ENCODE assay signal across 5 fruit fly cellular contexts in the genomic region with DNA sequence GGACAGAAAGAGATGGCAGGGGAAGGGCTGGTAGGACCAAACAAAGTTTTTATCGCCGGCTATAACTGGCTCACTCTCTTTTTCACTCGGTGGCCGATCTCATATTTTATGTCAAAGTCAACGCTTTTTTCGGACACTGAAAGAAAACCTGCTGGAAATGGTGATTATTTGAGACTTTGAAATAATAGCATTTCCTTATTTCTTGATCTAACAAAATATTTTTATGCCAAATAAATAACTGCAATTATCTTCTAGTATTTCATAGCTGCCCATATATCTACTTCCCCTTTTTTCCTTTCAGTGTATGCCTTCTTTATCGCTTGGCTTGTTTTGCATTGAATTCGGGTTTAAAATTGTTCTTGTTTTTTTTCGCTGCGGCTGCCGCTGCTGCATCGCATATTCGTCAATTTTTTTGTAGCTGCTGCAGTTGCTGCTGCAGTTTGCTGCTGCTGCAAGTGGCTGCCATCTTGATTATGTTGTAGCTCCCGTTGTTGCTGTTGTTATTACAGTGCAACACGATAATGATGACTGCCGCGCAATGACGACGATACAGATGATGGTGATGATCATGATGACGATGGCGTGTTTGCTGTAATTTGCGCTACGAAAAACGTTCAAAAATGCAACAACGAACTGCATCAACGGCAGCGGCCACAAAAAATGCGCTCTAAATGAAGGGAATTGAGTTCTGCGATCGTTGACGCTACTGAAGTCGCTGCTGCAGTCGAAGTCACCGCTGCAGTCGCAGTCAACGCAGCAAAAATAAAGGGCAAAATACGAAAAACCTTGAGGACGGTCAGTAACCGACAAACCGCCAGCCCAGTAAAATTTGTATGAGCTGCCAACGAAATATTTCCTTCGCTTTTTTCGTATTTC.
A peak's percentile ranks its signal among the peaks of the same experiment; 100 is the strongest.
TF ChIP-seq lines count a peak whose summit lies in the region.

No protein-coding gene starts in this region.

- TF ChIP-seq CTCF in whole organism, embryonic (GFP tag; optimal IDR thresholded peaks at IDR 0.05; lab: Kevin White, UChicago) = no peak

TF ChIP-seq in whole organism, adult, 20 proteins besides CTCF, POLR2A, EP300 and RAD21:
- TF ChIP-seq pad (GFP tag; optimal IDR thresholded peaks at IDR 0.05; lab: Kevin White, UChicago) = peak; percentile 54
- peak; percentile 72 for TF ChIP-seq CG14711 (tag; optimal IDR thresholded peaks at IDR 0.05; lab: Kevin White, UChicago)
- TF ChIP-seq tj (GFP tag; optimal IDR thresholded peaks at IDR 0.05; lab: Kevin White, UChicago) = peak; percentile 90
- peak; percentile 36 for TF ChIP-seq Hr96 (GFP tag; optimal IDR thresholded peaks at IDR 0.05; lab: Kevin White, UChicago)
- no peak for TF ChIP-seq Clk (GFP tag; optimal IDR thresholded peaks at IDR 0.05; lab: Kevin White, UChicago)
- TF ChIP-seq CG11617 (GFP tag; optimal IDR thresholded peaks at IDR 0.05; lab: Kevin White, UChicago) = peak; percentile 18
- TF ChIP-seq CG7101 (tag; optimal IDR thresholded peaks at IDR 0.05; lab: Kevin White, UChicago) = peak; percentile 59
- peak; percentile 41 for TF ChIP-seq CG1620 (GFP tag; optimal IDR thresholded peaks at IDR 0.05; lab: Kevin White, UChicago)
- no peak for TF ChIP-seq toe (GFP tag; optimal IDR thresholded peaks at IDR 0.05; lab: Kevin White, UChicago)
- no peak for TF ChIP-seq cic (GFP tag; optimal IDR thresholded peaks at IDR 0.05; lab: Kevin White, UChicago)
- TF ChIP-seq bab1 (GFP tag; optimal IDR thresholded peaks at IDR 0.05; lab: Kevin White, UChicago) = peak; percentile 85
- no peak for TF ChIP-seq CG7045 (GFP tag; optimal IDR thresholded peaks at IDR 0.05; lab: Kevin White, UChicago)
TF ChIP-seq in whole organism, adult: peak in this region for 8.

TF ChIP-seq in whole organism, embryonic, 481 proteins besides CTCF, POLR2A, EP300 and RAD21 (continues in another document):
- TF ChIP-seq hth (optimal IDR thresholded peaks at IDR 0.05; lab: Kevin White, UChicago) (no peak), CG31388 (GFP tag; optimal IDR thresholded peaks at IDR 0.05; lab: Kevin White, UChicago) (no peak), Dref (GFP tag; IDR thresholded peaks at IDR 0.05; lab: Robert Waterston, UW) (no peak), dm (GFP tag; optimal IDR thresholded peaks at IDR 0.05; lab: Kevin White, UChicago) (no peak), tx (GFP tag; optimal IDR thresholded peaks at IDR 0.05; lab: Kevin White, UChicago) (no peak), nmo (GFP tag; optimal IDR thresholded peaks at IDR 0.05; lab: Kevin White, UChicago) (peak; percentile 61), fd96Cb (tag; optimal IDR thresholded peaks at IDR 0.05; lab: Kevin White, UChicago) (peak; percentile 49), Poxn (GFP tag; IDR thresholded peaks at IDR 0.05; lab: Robert Waterston, UW) (no peak), zen2 (GFP tag; IDR thresholded peaks at IDR 0.05; lab: Robert Waterston, UW; ENCODE audit: partially characterized antibody) (no peak), CG4820 (GFP tag; optimal IDR thresholded peaks at IDR 0.05; lab: Kevin White, UChicago) (peak; percentile 32), CG2712 (tag; optimal IDR thresholded peaks at IDR 0.05; lab: Kevin White, UChicago) (peak; percentile 56), CG18599 (GFP tag; optimal IDR thresholded peaks at IDR 0.05; lab: Kevin White, UChicago) (no peak), CrebB (tag; optimal IDR thresholded peaks at IDR 0.05; lab: Kevin White, UChicago) (no peak), CG33213 (GFP tag; optimal IDR thresholded peaks at IDR 0.05; lab: Kevin White, UChicago) (no peak), h (optimal IDR thresholded peaks at IDR 0.05; lab: Kevin White, UChicago) (no peak), Atf-2 (GFP tag; optimal IDR thresholded peaks at IDR 0.05; lab: Kevin White, UChicago) (no peak), sna (GFP tag; IDR thresholded peaks at IDR 0.05; lab: Robert Waterston, UW; ENCODE audit: partially characterized antibody) (no peak), Mes4 (GFP tag; optimal IDR thresholded peaks at IDR 0.05; lab: Kevin White, UChicago) (no peak)

TF ChIP-seq in whole organism, prepupa, 60 proteins besides CTCF, POLR2A, EP300 and RAD21 (continues in another document):
- peak; percentile 95 for TF ChIP-seq CG6163 (GFP tag; IDR thresholded peaks at IDR 0.05; lab: Robert Waterston, UW)
- TF ChIP-seq pdm3 (GFP tag; optimal IDR thresholded peaks at IDR 0.05; lab: Kevin White, UChicago) = peak; percentile 93
- peak; percentile 88 for TF ChIP-seq Hr4 (GFP tag; optimal IDR thresholded peaks at IDR 0.05; lab: Kevin White, UChicago)
- TF ChIP-seq OdsH (GFP tag; optimal IDR thresholded peaks at IDR 0.05; lab: Kevin White, UChicago) = peak; percentile 93
- peak; percentile 91 for TF ChIP-seq CG11762 (GFP tag; optimal IDR thresholded peaks at IDR 0.05; lab: Kevin White, UChicago; ENCODE audit: insufficient read depth)
- TF ChIP-seq CG15336 (GFP tag; IDR thresholded peaks at IDR 0.05; lab: Robert Waterston, UW) = peak; percentile 83
- peak; percentile 56 for TF ChIP-seq Ets21C (GFP tag; optimal IDR thresholded peaks at IDR 0.05; lab: Kevin White, UChicago)
- TF ChIP-seq CG11902 (GFP tag; optimal IDR thresholded peaks at IDR 0.05; lab: Kevin White, UChicago) = peak; percentile 85
- peak; percentile 90 to 93 for TF ChIP-seq salr (GFP tag; optimal IDR thresholded peaks at IDR 0.05; lab: Kevin White, UChicago)
- peak; percentile 72 for TF ChIP-seq lz (GFP tag; optimal IDR thresholded peaks at IDR 0.05; lab: Kevin White, UChicago)
- TF ChIP-seq svp (GFP tag; lab: Kevin White, UChicago) = peak; percentile 90
- TF ChIP-seq Sox102F (GFP tag; optimal IDR thresholded peaks at IDR 0.05; lab: Kevin White, UChicago) = peak; percentile 82
- TF ChIP-seq CG10631 (GFP tag; optimal IDR thresholded peaks at IDR 0.05; lab: Kevin White, UChicago) = peak; percentile 95
- peak; percentile 94 for TF ChIP-seq CG3919 (GFP tag; optimal IDR thresholded peaks at IDR 0.05; lab: Kevin White, UChicago)
- TF ChIP-seq CG6808 (GFP tag; optimal IDR thresholded peaks at IDR 0.05; lab: Kevin White, UChicago) = peak; percentile 98
- peak; percentile 89 for TF ChIP-seq CG32006 (GFP tag; optimal IDR thresholded peaks at IDR 0.05; lab: Kevin White, UChicago)
- TF ChIP-seq CG11294 (GFP tag; IDR thresholded peaks at IDR 0.05; lab: Robert Waterston, UW) = peak; percentile 75

TF ChIP-seq in whole organism, pupa, 21 proteins besides CTCF, POLR2A, EP300 and RAD21 (continues in another document):
- peak; percentile 98 for TF ChIP-seq CG15710 (tag; optimal IDR thresholded peaks at IDR 0.05; lab: Kevin White, UChicago)
- no peak; the same call in 1 of the 2 replicates for TF ChIP-seq CG32121 (GFP tag; IDR thresholded peaks at IDR 0.05; lab: Robert Waterston, UW)
- TF ChIP-seq CG12605 (GFP tag; IDR thresholded peaks at IDR 0.05; lab: Robert Waterston, UW) = peak; percentile 80
- TF ChIP-seq CG17806 (tag; optimal IDR thresholded peaks at IDR 0.05; lab: Kevin White, UChicago) = peak; percentile 99
- TF ChIP-seq fd96Ca (GFP tag; IDR thresholded peaks at IDR 0.05; lab: Robert Waterston, UW) = peak; percentile 76; the same call in 2 of the 3 replicates
- peak; percentile 94 for TF ChIP-seq gl (tag; optimal IDR thresholded peaks at IDR 0.05; lab: Kevin White, UChicago)
- peak; percentile 90 for TF ChIP-seq CG13204 (GFP tag; optimal IDR thresholded peaks at IDR 0.05; lab: Kevin White, UChicago)
- peak; percentile 93 for TF ChIP-seq Pif1A (GFP tag; optimal IDR thresholded peaks at IDR 0.05; lab: Kevin White, UChicago)
- peak; percentile 86 for TF ChIP-seq CG8301 (tag; optimal IDR thresholded peaks at IDR 0.05; lab: Kevin White, UChicago)
- peak; percentile 68 for TF ChIP-seq rn (GFP tag; IDR thresholded peaks at IDR 0.05; lab: Robert Waterston, UW)
- peak; percentile 87 for TF ChIP-seq CG14655 (GFP tag; optimal IDR thresholded peaks at IDR 0.05; lab: Kevin White, UChicago)
- TF ChIP-seq EcR (GFP tag; optimal IDR thresholded peaks at IDR 0.05; lab: Kevin White, UChicago) = peak; percentile 97
- peak; percentile 98 for TF ChIP-seq CG9948 (tag; optimal IDR thresholded peaks at IDR 0.05; lab: Kevin White, UChicago)
- peak; percentile 66 for TF ChIP-seq Ets98B (GFP tag; IDR thresholded peaks at IDR 0.05; lab: Robert Waterston, UW)
- TF ChIP-seq CG34367 (tag; optimal IDR thresholded peaks at IDR 0.05; lab: Kevin White, UChicago) = peak; percentile 96
- TF ChIP-seq D1 (tag; optimal IDR thresholded peaks at IDR 0.05; lab: Kevin White, UChicago) = peak; percentile 95
- peak; percentile 87 for TF ChIP-seq Pif1B (GFP tag; optimal IDR thresholded peaks at IDR 0.05; lab: Kevin White, UChicago)
- peak; percentile 99 for TF ChIP-seq CG8159 (tag; optimal IDR thresholded peaks at IDR 0.05; lab: Kevin White, UChicago)
- TF ChIP-seq CG10348 (GFP tag; IDR thresholded peaks at IDR 0.05; lab: Robert Waterston, UW) = no peak

TF ChIP-seq in whole organism, wandering third instar larva, 38 proteins besides CTCF, POLR2A, EP300 and RAD21 (continues in another document):
- TF ChIP-seq Dif (GFP tag; optimal IDR thresholded peaks at IDR 0.05; lab: Kevin White, UChicago; ENCODE audit: partially characterized antibody) (no peak), OdsH (GFP tag; optimal IDR thresholded peaks at IDR 0.05; lab: Kevin White, UChicago) (peak; percentile 77), tai (GFP tag; optimal IDR thresholded peaks at IDR 0.05; lab: Kevin White, UChicago) (peak; percentile 74), psq (GFP tag; optimal IDR thresholded peaks at IDR 0.05; lab: Kevin White, UChicago) (peak; percentile 65), Hnf4 (GFP tag; optimal IDR thresholded peaks at IDR 0.05; lab: Kevin White, UChicago) (peak; percentile 54), pan (optimal IDR thresholded peaks at IDR 0.05; lab: Kevin White, UChicago) (no peak), Hr78 (GFP tag; optimal IDR thresholded peaks at IDR 0.05; lab: Kevin White, UChicago) (no peak), dsf (GFP tag; optimal IDR thresholded peaks at IDR 0.05; lab: Kevin White, UChicago; ENCODE audit: borderline replicate concordance) (no peak), CG32264 (GFP tag; optimal IDR thresholded peaks at IDR 0.05; lab: Kevin White, UChicago) (peak; percentile 23), foxo (GFP tag; optimal IDR thresholded peaks at IDR 0.05; lab: Kevin White, UChicago) (peak in 1 of 2 experiments; percentile 62), Myc (optimal IDR thresholded peaks at IDR 0.05; lab: Kevin White, UChicago) (no peak), Dfd (GFP tag; optimal IDR thresholded peaks at IDR 0.05; lab: Kevin White, UChicago) (peak; percentile 30), rgr (GFP tag; optimal IDR thresholded peaks at IDR 0.05; lab: Kevin White, UChicago) (peak; percentile 76), Rel (GFP tag; optimal IDR thresholded peaks at IDR 0.05; lab: Kevin White, UChicago) (no peak), Rel (tag; optimal IDR thresholded peaks at IDR 0.05; lab: Kevin White, UChicago) (peak; percentile 15), fru (GFP tag; optimal IDR thresholded peaks at IDR 0.05; lab: Kevin White, UChicago) (peak; percentile 56), jim (GFP tag; optimal IDR thresholded peaks at IDR 0.05; lab: Kevin White, UChicago) (no peak), CG9705 (GFP tag; optimal IDR thresholded peaks at IDR 0.05; lab: Kevin White, UChicago) (peak; percentile 24), br (GFP tag; optimal IDR thresholded peaks at IDR 0.05; lab: Kevin White, UChicago) (peak; percentile 71), Sp1 (GFP tag; optimal IDR thresholded peaks at IDR 0.05; lab: Kevin White, UChicago) (peak; percentile 65), Mio (GFP tag; optimal IDR thresholded peaks at IDR 0.05; lab: Kevin White, UChicago) (no peak)
